Worm (Caenorhabditis elegans) whole organism, L4/young adult: ENCODE data around the gene lec-7.
A peak's percentile ranks its signal among the peaks of the same experiment; 100 is the strongest.

Experiments
- W03F9.2 ChIP-seq: fragments of 150-350 bp; optimal IDR thresholded peaks from 2 replicates; lab custom pipeline; 2014; ENCODE audit warnings: missing biosample characterization, missing genetic modification characterization
- dao-5 ChIP-seq: sonication (generic microtip); optimal IDR thresholded peaks from 2 replicates; lab custom pipeline; 2016; ENCODE audit warnings: missing genotype, missing genetic modification characterization, moderate library complexity, missing compliant biosample characterization
- him-1 ChIP-seq: sonication (generic microtip); optimal IDR thresholded peaks from 2 replicates; lab custom pipeline; 2016; ENCODE audit warnings: missing genotype, missing genetic modification reagents, missing genetic modification characterization, missing compliant biosample characterization

The lec-7 gene

ce11 chrX:9877117-9877516 is 25.3 kb downstream of the lec-7 start, which contains the start of gene R07B1.9:
TSS of gene R07B1.9 (plus strand) at chrX:9877417.
- no peak for TF ChIP-seq dao-5 (tag; lab: Kevin White, UChicago)
- no peak for TF ChIP-seq W03F9.2
- TF ChIP-seq him-1 (tag; lab: Kevin White, UChicago), result no peak

ce11 chrX:9882112-9882511 is 30.3 kb downstream of the lec-7 start, which contains the start of gene glo-1:
TSS of gene glo-1 (minus strand) at chrX:9882212.
- TF ChIP-seq dao-5 (tag; lab: Kevin White, UChicago), result no peak

ce11 chrX:9882572-9882971 is 30.7 kb downstream of the lec-7 start:
- TF ChIP-seq him-1 (tag; lab: Kevin White, UChicago), result no peak
- no peak for TF ChIP-seq W03F9.2
- TF ChIP-seq dao-5 (tag; lab: Kevin White, UChicago), result no peak

- TF ChIP-seq dao-5 (tag; lab: Kevin White, UChicago), result no peak
- TF ChIP-seq him-1 (tag; lab: Kevin White, UChicago), result no peak
- TF ChIP-seq W03F9.2, result no peak
These were observed 32.0 kb downstream of the lec-7 start, which contains the start of gene mrp-4 for ce11 chrX:9883837-9884324. TSS of gene mrp-4 (plus strand) at chrX:9884274.

- no peak for TF ChIP-seq him-1 (tag; lab: Kevin White, UChicago)
- no peak for TF ChIP-seq W03F9.2
These were observed 40.5 kb downstream of the lec-7 start, which contains the start of gene F21G4.1 for ce11 chrX:9892323-9892722. TSS of gene F21G4.1 (minus strand) at chrX:9892328.

ce11 chrX:9893069-9893468 is 41.2 kb downstream of the lec-7 start:
- no peak for TF ChIP-seq dao-5 (tag; lab: Kevin White, UChicago)
- TF ChIP-seq him-1 (tag; lab: Kevin White, UChicago), result no peak
- TF ChIP-seq W03F9.2, result no peak

- TF ChIP-seq him-1 (tag; lab: Kevin White, UChicago), result no peak
- no peak for TF ChIP-seq W03F9.2
- TF ChIP-seq dao-5 (tag; lab: Kevin White, UChicago), result no peak
These were observed 43.0 kb downstream of the lec-7 start, which contains the start of gene F21G4.3 for ce11 chrX:9894844-9895243. TSS of gene F21G4.3 (plus strand) at chrX:9895144.

- TF ChIP-seq him-1 (tag; lab: Kevin White, UChicago) (no peak), W03F9.2 (peak; percentile 42)
These were observed 47.7 kb downstream of the lec-7 start, which contains the start of gene phf-34 for ce11 chrX:9899426-9900131. TSS of gene phf-34 (minus strand) at chrX:9899476.
